Worm (Caenorhabditis elegans): ENCODE data around the gene fbxb-34.
"Not testable (repeated sequence)": the region's sequence is repeated elsewhere in the genome, so short reads cannot be mapped to it uniquely, and the experiment has no call there.

Gene fbxb-34

DNA sequence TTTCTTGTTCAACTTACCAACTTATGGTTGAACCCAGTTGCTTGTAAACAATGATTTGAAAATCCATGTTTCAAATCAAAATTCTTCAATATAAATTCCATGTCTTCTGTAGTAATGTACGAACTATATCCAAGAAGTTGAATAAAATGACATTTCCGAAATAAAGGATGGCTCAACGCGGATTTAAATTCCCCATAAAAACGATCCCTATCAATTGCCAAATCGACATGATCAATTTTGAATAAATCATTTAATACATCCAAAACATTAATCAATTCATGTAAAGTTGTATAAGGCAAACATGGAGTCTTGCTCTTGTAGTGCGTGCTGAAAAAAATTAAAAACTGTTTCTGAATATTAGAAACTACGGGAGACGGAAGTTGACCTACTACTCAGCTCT, 3.5 kb downstream of the fbxb-34 start, which contains the start of gene W08F4.10:
Gene W08F4.10 (minus strand): TSS at position 101 of the 400 bp plus-strand sequence.
- TF ChIP-seq ceh-22 (tag; optimal IDR thresholded peaks at IDR 0.05) (no peak), T23F11.4 (GFP tag; optimal IDR thresholded peaks at IDR 0.05) (no peak), lin-11 (tag; optimal IDR thresholded peaks at IDR 0.05) (no peak), K09A11.1 (tag; optimal IDR thresholded peaks at IDR 0.05; ENCODE audit: insufficient read depth) (no peak), rnt-1 (tag; optimal IDR thresholded peaks at IDR 0.05) (no peak), ceh-14 (tag; optimal IDR thresholded peaks at IDR 0.05) (no peak), unc-3 (GFP tag; conservative IDR thresholded peaks at IDR 0.05) (no peak), unc-3 (tag; optimal IDR thresholded peaks at IDR 0.05) (no peak), pag-3 (tag; optimal IDR thresholded peaks at IDR 0.05; ENCODE audit: borderline replicate concordance) (no peak), ceh-34 (tag; optimal IDR thresholded peaks at IDR 0.05) (no peak)

DNA sequence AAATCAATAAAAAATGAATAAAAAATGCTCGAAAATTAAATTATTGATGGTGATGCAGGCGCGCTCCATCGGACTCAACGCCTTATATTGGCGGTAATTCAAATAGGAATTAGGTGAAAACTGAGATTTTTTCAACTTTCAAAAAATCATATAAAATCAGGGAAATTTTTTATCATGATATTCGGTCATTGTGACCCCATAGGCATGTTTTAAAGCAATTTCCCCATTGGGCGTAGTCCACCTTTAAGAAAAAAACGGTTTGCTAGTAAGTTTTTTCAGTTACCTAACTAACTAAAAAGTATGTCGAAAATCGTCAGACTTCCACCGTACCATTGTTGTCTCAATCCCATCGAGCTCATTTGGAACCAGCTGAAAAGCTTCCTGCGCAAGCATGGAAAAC, 5.6 kb downstream of the fbxb-34 start, which contains the start of gene W08F4.1:
Gene W08F4.1 (plus strand): TSS at position 301 of the 400 bp plus-strand sequence.
- TF ChIP-seq ceh-18 (tag; optimal IDR thresholded peaks at IDR 0.05); hlh-6 (tag; optimal IDR thresholded peaks at IDR 0.05); unc-55 (GFP tag; optimal IDR thresholded peaks at IDR 0.05): not testable (repeated sequence)

DNA sequence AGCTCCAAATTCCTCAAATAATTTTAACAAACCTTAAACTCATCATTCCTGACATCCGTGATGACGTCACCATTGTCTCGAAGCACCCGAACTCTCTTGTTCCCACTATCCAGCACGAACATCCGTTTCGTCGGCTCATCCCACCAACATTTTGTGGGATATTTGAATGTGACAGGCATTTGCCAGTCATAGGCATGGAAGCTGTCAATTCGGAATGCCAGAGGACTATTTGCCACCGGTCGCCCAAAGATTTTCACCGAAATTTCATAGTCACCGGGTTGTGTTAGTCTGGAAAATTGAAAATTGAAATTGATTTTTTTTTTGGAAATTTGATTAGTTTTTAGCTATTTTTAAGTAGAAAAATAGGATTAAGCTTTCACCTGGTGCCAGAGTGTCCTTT, 9.1 kb downstream of the fbxb-34 start:
- no peak for TF ChIP-seq ceh-34 (tag; optimal IDR thresholded peaks at IDR 0.05)
- TF ChIP-seq ttx-3 (tag; optimal IDR thresholded peaks at IDR 0.05) = no peak
- no peak for TF ChIP-seq tbx-2 (tag; optimal IDR thresholded peaks at IDR 0.05)
- no peak for TF ChIP-seq ceh-18 (tag; optimal IDR thresholded peaks at IDR 0.05)
- no peak for TF ChIP-seq pha-4 (tag; optimal IDR thresholded peaks at IDR 0.05)
- TF ChIP-seq eyg-1 (tag; optimal IDR thresholded peaks at IDR 0.05) = no peak
- no peak for TF ChIP-seq hlh-6 (tag; optimal IDR thresholded peaks at IDR 0.05)
- TF ChIP-seq pros-1 (tag; optimal IDR thresholded peaks at IDR 0.05) = no peak
- no peak for TF ChIP-seq lin-11 (tag; optimal IDR thresholded peaks at IDR 0.05)
- no peak for TF ChIP-seq C38D4.7 (GFP tag; optimal IDR thresholded peaks at IDR 0.05)
- TF ChIP-seq npax-4 (tag; optimal IDR thresholded peaks at IDR 0.05) = no peak
- no peak for TF ChIP-seq fkh-6 (tag; optimal IDR thresholded peaks at IDR 0.05)

DNA sequence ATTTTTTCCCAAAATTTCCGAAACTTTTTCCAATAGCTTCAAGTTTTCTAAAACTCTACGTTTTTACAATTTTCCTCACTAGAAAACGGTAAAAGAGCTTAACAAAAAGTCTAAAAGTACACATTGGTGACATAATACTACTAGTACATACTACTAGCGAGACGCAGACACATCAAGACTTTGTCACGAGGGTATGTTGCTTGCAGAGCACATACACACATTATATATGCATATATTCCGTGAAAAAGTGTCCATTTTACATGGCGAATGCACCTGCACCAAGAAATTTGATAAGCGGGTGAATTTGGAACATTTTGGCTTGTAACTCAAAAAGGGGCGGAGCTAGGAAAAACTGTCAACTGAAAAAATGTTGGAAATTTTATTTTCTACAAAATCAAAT, 13.7 kb downstream of the fbxb-34 start:
- TF ChIP-seq ceh-2 (tag; optimal IDR thresholded peaks at IDR 0.05) = no peak
- peak; percentile 35 for TF ChIP-seq unc-55 (GFP tag; optimal IDR thresholded peaks at IDR 0.05)
- no peak for TF ChIP-seq lin-11 (tag; optimal IDR thresholded peaks at IDR 0.05)
- TF ChIP-seq ceh-6 (GFP tag; optimal IDR thresholded peaks at IDR 0.05) = no peak
- peak; percentile 93 for TF ChIP-seq hlh-30 (tag; optimal IDR thresholded peaks at IDR 0.05; ENCODE audit: insufficient read depth)
- TF ChIP-seq nhr-11 (tag; optimal IDR thresholded peaks at IDR 0.05) = no peak
- peak; percentile 31 for TF ChIP-seq ceh-31 (tag; optimal IDR thresholded peaks at IDR 0.05)
- TF ChIP-seq K02D7.2 (tag; optimal IDR thresholded peaks at IDR 0.05) = no peak
- TF ChIP-seq unc-42 (tag; optimal IDR thresholded peaks at IDR 0.05) = no peak
- TF ChIP-seq nfya-1 (tag; optimal IDR thresholded peaks at IDR 0.05) = peak; percentile 19
- no peak for TF ChIP-seq ama-1 (optimal IDR thresholded peaks at IDR 0.05)

DNA sequence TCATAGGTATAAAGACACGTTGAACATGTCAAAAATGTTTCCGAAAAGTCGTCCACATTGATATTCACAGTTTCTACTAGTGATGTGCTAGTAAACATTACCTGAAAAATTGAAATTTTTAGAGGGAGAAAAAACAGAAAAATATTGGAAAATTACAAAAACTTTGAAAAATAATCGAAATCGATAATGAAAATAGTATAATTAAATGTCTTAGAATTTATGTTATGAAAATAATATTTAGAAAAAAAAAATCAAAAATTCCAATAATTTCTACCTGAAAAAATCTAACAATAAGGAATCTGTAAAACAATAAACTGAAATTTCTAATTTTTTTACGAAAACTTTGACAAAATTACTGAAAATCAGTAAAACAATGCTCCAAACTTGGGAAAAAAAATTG, 14.4 kb downstream of the fbxb-34 start, which contains the start of gene nhl-3:
Gene nhl-3 (minus strand): TSS at position 101 of the 400 bp plus-strand sequence.
- TF ChIP-seq sdc-2 (tag; optimal IDR thresholded peaks at IDR 0.05) (no peak), C38D4.7 (GFP tag; optimal IDR thresholded peaks at IDR 0.05) (no peak), sox-2 (GFP tag; IDR thresholded peaks at IDR 0.05) (no peak), unc-42 (tag; optimal IDR thresholded peaks at IDR 0.05) (no peak)

DNA sequence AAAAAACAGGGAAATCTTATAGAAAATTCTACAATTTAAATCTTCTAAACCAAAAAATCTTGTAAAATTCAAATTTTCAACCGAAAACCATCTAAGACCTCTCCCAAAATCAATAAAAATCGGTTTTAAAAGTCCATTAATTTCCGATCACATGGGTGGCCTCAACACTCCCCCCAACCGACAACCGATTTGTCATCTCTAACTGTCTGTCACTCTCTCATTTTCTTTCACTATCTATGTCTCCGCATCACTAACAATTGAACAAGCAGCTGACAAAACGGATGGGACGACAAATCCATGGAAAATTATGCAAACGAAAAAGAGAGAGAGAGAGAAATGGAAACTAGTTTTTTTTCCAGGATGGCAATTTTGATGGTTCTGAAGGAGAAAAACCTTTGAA, 15.3 kb downstream of the fbxb-34 start:
- no peak for TF ChIP-seq sox-2 (GFP tag; IDR thresholded peaks at IDR 0.05)
- TF ChIP-seq rnt-1 (tag; optimal IDR thresholded peaks at IDR 0.05) = peak; percentile 13
- no peak for TF ChIP-seq elt-2 (tag; optimal IDR thresholded peaks at IDR 0.05)
- no peak for TF ChIP-seq pqm-1 (tag; optimal IDR thresholded peaks at IDR 0.05)
- no peak for TF ChIP-seq ceh-48 (tag; optimal IDR thresholded peaks at IDR 0.05)
- TF ChIP-seq K09A11.1 (tag; optimal IDR thresholded peaks at IDR 0.05; ENCODE audit: insufficient read depth) = no peak
- no peak for TF ChIP-seq che-1 (tag; optimal IDR thresholded peaks at IDR 0.05)
- no peak for TF ChIP-seq lim-6 (tag; optimal IDR thresholded peaks at IDR 0.05)
- TF ChIP-seq hlh-15 (tag; optimal IDR thresholded peaks at IDR 0.05) = no peak
- no peak for TF ChIP-seq ceh-30 (tag; optimal IDR thresholded peaks at IDR 0.05)
- TF ChIP-seq unc-42 (tag; optimal IDR thresholded peaks at IDR 0.05) = peak; percentile 2
- no peak for TF ChIP-seq pag-3 (tag; optimal IDR thresholded peaks at IDR 0.05; ENCODE audit: borderline replicate concordance)
- no peak for TF ChIP-seq ceh-19 (GFP tag; optimal IDR thresholded peaks at IDR 0.05)
- TF ChIP-seq Y22D7AL.16 (tag; optimal IDR thresholded peaks at IDR 0.05) = no peak
- TF ChIP-seq unc-55 (GFP tag; optimal IDR thresholded peaks at IDR 0.05) = peak; percentile 98
- TF ChIP-seq unc-86 (tag; optimal IDR thresholded peaks at IDR 0.05) = no peak
- no peak for TF ChIP-seq fkh-10 (GFP tag; optimal IDR thresholded peaks at IDR 0.05)
- no peak for TF ChIP-seq odd-2 (tag; optimal IDR thresholded peaks at IDR 0.05)
